Fruit fly (Drosophila melanogaster): ENCODE measurements around the gene CG12011.

Gene CG12011

dm6 chr3L:1694317-1694716 lies at the start of gene CG12011:
Gene CG12011 (plus strand): TSS chr3L:1694617.
- TF ChIP-seq Mnt (GFP tag; optimal IDR thresholded peaks at IDR 0.05) (no peak), kay (GFP tag; ENCODE audit: borderline replicate concordance) (no peak), cnc (optimal IDR thresholded peaks at IDR 0.05) (no peak), pad (GFP tag; optimal IDR thresholded peaks at IDR 0.05) (no peak), Crg-1 (GFP tag; optimal IDR thresholded peaks at IDR 0.05) (no peak), CG5204 (GFP tag; optimal IDR thresholded peaks at IDR 0.05) (no peak)

- peak; percentile 97 for TF ChIP-seq Crg-1 (GFP tag; optimal IDR thresholded peaks at IDR 0.05)
- peak; percentile 91 for TF ChIP-seq Mnt (GFP tag; optimal IDR thresholded peaks at IDR 0.05)
- peak; percentile 86 for TF ChIP-seq pad (GFP tag; optimal IDR thresholded peaks at IDR 0.05)
- peak; percentile 91 for TF ChIP-seq Clk (GFP tag; optimal IDR thresholded peaks at IDR 0.05)
- TF ChIP-seq CG12768 (GFP tag; optimal IDR thresholded peaks at IDR 0.05), result peak; percentile 96
- peak; percentile 96 for TF ChIP-seq CG7045 (GFP tag; optimal IDR thresholded peaks at IDR 0.05)
- peak; percentile 97 for TF ChIP-seq toe (GFP tag; optimal IDR thresholded peaks at IDR 0.05)
- TF ChIP-seq CG5204 (GFP tag; optimal IDR thresholded peaks at IDR 0.05), result peak; percentile 95
- peak; percentile 94 for TF ChIP-seq CG11617 (GFP tag; optimal IDR thresholded peaks at IDR 0.05)
- peak; percentile 97 for TF ChIP-seq CG7101 (tag; optimal IDR thresholded peaks at IDR 0.05)
- peak; percentile 97 for TF ChIP-seq CG33017 (tag; optimal IDR thresholded peaks at IDR 0.05)
- peak; percentile 76 for TF ChIP-seq tj (GFP tag; optimal IDR thresholded peaks at IDR 0.05)
- TF ChIP-seq ovo (GFP tag; optimal IDR thresholded peaks at IDR 0.05), result peak; percentile 84
- peak; percentile 93 for TF ChIP-seq Hr96 (GFP tag; optimal IDR thresholded peaks at IDR 0.05)
- TF ChIP-seq CG1620 (GFP tag; optimal IDR thresholded peaks at IDR 0.05), result peak; percentile 95
- TF ChIP-seq bab1 (GFP tag; optimal IDR thresholded peaks at IDR 0.05), result peak; percentile 98
- TF ChIP-seq kay (GFP tag; ENCODE audit: borderline replicate concordance), result no peak
- TF ChIP-seq CG14711 (tag; optimal IDR thresholded peaks at IDR 0.05), result peak; percentile 96
- peak; percentile 74 for TF ChIP-seq cic (GFP tag; optimal IDR thresholded peaks at IDR 0.05)
- TF ChIP-seq cnc (optimal IDR thresholded peaks at IDR 0.05), result no peak
These were observed 49.4 kb upstream of the CG12011 start, which contains the start of the genes alphaCOP and CG13919 for dm6 chr3L:1644920-1645567. Gene alphaCOP (minus strand): TSS chr3L:1645199. Gene CG13919 (plus strand): TSS chr3L:1645467.

- TF ChIP-seq CG14711 (tag; optimal IDR thresholded peaks at IDR 0.05) (peak; percentile 99), CG11617 (GFP tag; optimal IDR thresholded peaks at IDR 0.05) (no peak), CG1620 (GFP tag; optimal IDR thresholded peaks at IDR 0.05) (peak; percentile 76), Hr96 (GFP tag; optimal IDR thresholded peaks at IDR 0.05) (no peak), CG7045 (GFP tag; optimal IDR thresholded peaks at IDR 0.05) (no peak), Crg-1 (GFP tag; optimal IDR thresholded peaks at IDR 0.05) (peak; percentile 69), cnc (optimal IDR thresholded peaks at IDR 0.05) (no peak), CG7101 (tag; optimal IDR thresholded peaks at IDR 0.05) (peak; percentile 57), cic (GFP tag; optimal IDR thresholded peaks at IDR 0.05) (peak; percentile 19), pad (GFP tag; optimal IDR thresholded peaks at IDR 0.05) (peak; percentile 38), CG33017 (tag; optimal IDR thresholded peaks at IDR 0.05) (no peak), tj (GFP tag; optimal IDR thresholded peaks at IDR 0.05) (no peak), Clk (GFP tag; optimal IDR thresholded peaks at IDR 0.05) (peak; percentile 3), CG12768 (GFP tag; optimal IDR thresholded peaks at IDR 0.05) (no peak), toe (GFP tag; optimal IDR thresholded peaks at IDR 0.05) (peak; percentile 26), CG5204 (GFP tag; optimal IDR thresholded peaks at IDR 0.05) (no peak), bab1 (GFP tag; optimal IDR thresholded peaks at IDR 0.05) (peak; percentile 32), kay (GFP tag; ENCODE audit: borderline replicate concordance) (no peak), ovo (GFP tag; optimal IDR thresholded peaks at IDR 0.05) (peak; percentile 34), Mnt (GFP tag; optimal IDR thresholded peaks at IDR 0.05) (peak; percentile 28)
These were observed 47.0 kb upstream of the CG12011 start, which contains the start of the genes CG17249 and Bro for dm6 chr3L:1647276-1647919. Gene CG17249 (minus strand): TSS chr3L:1647464. Gene Bro (plus strand): TSS chr3L:1647869.

dm6 chr3L:1648690-1649355 lies 45.6 kb upstream of the CG12011 start, which contains the start of gene CG13920:
Gene CG13920 (plus strand): TSS chr3L:1648944.
- TF ChIP-seq CG5204 (GFP tag; optimal IDR thresholded peaks at IDR 0.05), result no peak
- TF ChIP-seq CG7101 (tag; optimal IDR thresholded peaks at IDR 0.05), result no peak

- no peak for TF ChIP-seq CG11617 (GFP tag; optimal IDR thresholded peaks at IDR 0.05)
- TF ChIP-seq Mnt (GFP tag; optimal IDR thresholded peaks at IDR 0.05), result no peak
- no peak for TF ChIP-seq CG7045 (GFP tag; optimal IDR thresholded peaks at IDR 0.05)
- no peak for TF ChIP-seq tj (GFP tag; optimal IDR thresholded peaks at IDR 0.05)
- TF ChIP-seq bab1 (GFP tag; optimal IDR thresholded peaks at IDR 0.05), result no peak
- TF ChIP-seq pad (GFP tag; optimal IDR thresholded peaks at IDR 0.05), result no peak
- TF ChIP-seq toe (GFP tag; optimal IDR thresholded peaks at IDR 0.05), result no peak
- no peak for TF ChIP-seq CG14711 (tag; optimal IDR thresholded peaks at IDR 0.05)
- TF ChIP-seq kay (GFP tag; ENCODE audit: borderline replicate concordance), result no peak
- TF ChIP-seq Crg-1 (GFP tag; optimal IDR thresholded peaks at IDR 0.05), result no peak
- TF ChIP-seq Hr96 (GFP tag; optimal IDR thresholded peaks at IDR 0.05), result no peak
- no peak for TF ChIP-seq Clk (GFP tag; optimal IDR thresholded peaks at IDR 0.05)
- TF ChIP-seq CG12768 (GFP tag; optimal IDR thresholded peaks at IDR 0.05), result no peak
- no peak for TF ChIP-seq CG5204 (GFP tag; optimal IDR thresholded peaks at IDR 0.05)
- TF ChIP-seq CG7101 (tag; optimal IDR thresholded peaks at IDR 0.05), result no peak
- no peak for TF ChIP-seq cic (GFP tag; optimal IDR thresholded peaks at IDR 0.05)
- no peak for TF ChIP-seq CG33017 (tag; optimal IDR thresholded peaks at IDR 0.05)
- TF ChIP-seq cnc (optimal IDR thresholded peaks at IDR 0.05), result no peak
- TF ChIP-seq ovo (GFP tag; optimal IDR thresholded peaks at IDR 0.05), result no peak
- no peak for TF ChIP-seq CG1620 (GFP tag; optimal IDR thresholded peaks at IDR 0.05)
These were observed 45.1 kb upstream of the CG12011 start for dm6 chr3L:1649363-1649762.

Measured in whole organism, adult.